Worm (Caenorhabditis elegans) whole organism, L3 larva: Measurements from ENCODE around the gene fbxa-111.

ENCODE experiments used
- R02D3.7 ChIP-seq: fragments of 150-350 bp; optimal IDR thresholded peaks from 2 replicates; lab custom pipeline; 2014; ENCODE audit warnings: missing biosample characterization, missing genetic modification characterization
- ZK546.5 ChIP-seq: sonication (generic microtip); optimal IDR thresholded peaks from 2 replicates; lab custom pipeline; 2017; ENCODE audit warnings: missing biosample characterization, missing genetic modification characterization
- aly-2 ChIP-seq: fragments of 150-350 bp; optimal IDR thresholded peaks from 2 replicates; lab custom pipeline; 2014; ENCODE audit warnings: missing biosample characterization, missing genetic modification characterization
- ama-1 ChIP-seq: fragments of 150-350 bp; optimal IDR thresholded peaks from 2 replicates; lab custom pipeline; 2018
- ceh-16 ChIP-seq: sonication (generic microtip); optimal IDR thresholded peaks from 2 replicates; lab custom pipeline; 2017; ENCODE audit warnings: missing biosample characterization, missing genetic modification characterization
- ceh-28 ChIP-seq: fragments of 150-350 bp; optimal IDR thresholded peaks from 2 replicates; lab custom pipeline; 2014; ENCODE audit warnings: missing biosample characterization, missing genetic modification reagents, missing genetic modification characterization
- ceh-82 ChIP-seq: fragments of 150-350 bp; optimal IDR thresholded peaks from 2 replicates; lab custom pipeline; 2014; ENCODE audit warnings: missing biosample characterization, missing genetic modification characterization
- ceh-9 ChIP-seq: sonication (generic microtip); optimal IDR thresholded peaks from 2 replicates; lab custom pipeline; 2018; ENCODE audit warnings: missing biosample characterization, missing genetic modification characterization
- daf-12 ChIP-seq: fragments of 150-350 bp; optimal IDR thresholded peaks from 2 replicates; lab custom pipeline; 2014; ENCODE audit warnings: missing biosample characterization, missing genetic modification reagents, missing genetic modification characterization
- egl-27 ChIP-seq: sonication (generic microtip); optimal IDR thresholded peaks from 4 replicates; lab custom pipeline; 2017; ENCODE audit warnings: missing biosample characterization, missing genetic modification reagents, missing genetic modification characterization
- egl-5 ChIP-seq: fragments of 150-350 bp; optimal IDR thresholded peaks from 2 replicates; lab custom pipeline; 2017; ENCODE audit warnings: missing biosample characterization, missing genetic modification reagents, missing genetic modification characterization, inconsistent platforms
- elt-1 ChIP-seq: fragments of 150-350 bp; optimal IDR thresholded peaks from 2 replicates; lab custom pipeline; 2014; ENCODE audit warnings: missing biosample characterization, missing genetic modification characterization
- elt-2 ChIP-seq: sonication (generic microtip); optimal IDR thresholded peaks from 2 replicates; lab custom pipeline; 2016; ENCODE audit warnings: missing genetic modification reagents, mild to moderate bottlenecking, missing genetic modification characterization, missing compliant biosample characterization
- elt-3 ChIP-seq, 3 experiments: fragments of 150-350 bp in 1 of 3; sonication (generic microtip) in 2 of 3; optimal IDR thresholded peaks; 2 replicates in 2 of 3; 4 replicates in 1 of 3; lab custom pipeline; 2014 to 2017; ENCODE audit warnings: missing biosample characterization in 3 of 3, missing genetic modification characterization in 3 of 3
- eor-1 ChIP-seq, 2 experiments: fragments of 150-350 bp; optimal IDR thresholded peaks; 2 replicates each; lab custom pipeline; 2014 to 2018; ENCODE audit warnings: missing biosample characterization in 2 of 2, missing genetic modification characterization in 2 of 2
- fkh-10 ChIP-seq: sonication (generic microtip); optimal IDR thresholded peaks from 2 replicates; lab custom pipeline; 2017; ENCODE audit warnings: missing biosample characterization, missing genetic modification reagents, missing genetic modification characterization
- fkh-2 ChIP-seq: fragments of 150-350 bp; optimal IDR thresholded peaks from 2 replicates; lab custom pipeline; 2014; ENCODE audit warnings: missing biosample characterization, missing genetic modification reagents, missing genetic modification characterization
- fos-1 ChIP-seq: fragments of 150-350 bp; optimal IDR thresholded peaks from 2 replicates; lab custom pipeline; 2014; ENCODE audit warnings: missing biosample characterization, missing genetic modification characterization
- hmg-11 ChIP-seq: sonication (generic microtip); optimal IDR thresholded peaks from 2 replicates; lab custom pipeline; 2016; ENCODE audit warnings: missing genetic modification characterization, missing compliant biosample characterization
- jun-1 ChIP-seq: fragments of 150-350 bp; optimal IDR thresholded peaks from 2 replicates; lab custom pipeline; 2014; ENCODE audit warnings: missing biosample characterization, missing genetic modification reagents, missing genetic modification characterization
- lin-15B ChIP-seq: fragments of 150-350 bp; optimal IDR thresholded peaks from 2 replicates; lab custom pipeline; 2014; ENCODE audit warnings: missing biosample characterization, missing genetic modification characterization
- lin-39 ChIP-seq: fragments of 150-350 bp; optimal IDR thresholded peaks from 2 replicates; lab custom pipeline; 2018; ENCODE audit warnings: missing biosample characterization, missing genetic modification reagents, missing genetic modification characterization
- lsy-12 ChIP-seq: sonication (generic microtip); optimal IDR thresholded peaks from 2 replicates; lab custom pipeline; 2016; ENCODE audit warnings: mild to moderate bottlenecking, missing genetic modification characterization, missing compliant biosample characterization
- mdl-1 ChIP-seq: fragments of 150-350 bp; optimal IDR thresholded peaks from 2 replicates; lab custom pipeline; 2014; ENCODE audit warnings: missing biosample characterization, missing genetic modification characterization
- mml-1 ChIP-seq: fragments of 150-350 bp; sonication (generic microtip); optimal IDR thresholded peaks from 3 replicates; lab custom pipeline; 2014; ENCODE audit warnings: missing biosample characterization, missing genetic modification characterization
- nfya-1 ChIP-seq: sonication (generic microtip); optimal IDR thresholded peaks from 2 replicates; lab custom pipeline; 2017; ENCODE audit warnings: missing genetic modification characterization, mild to moderate bottlenecking, missing compliant biosample characterization, antibody characterized with exemption, moderate library complexity; ENCODE audit not compliant: insufficient read depth
- nhr-11 ChIP-seq: fragments of 150-350 bp; optimal IDR thresholded peaks from 2 replicates; lab custom pipeline; 2014; ENCODE audit warnings: missing biosample characterization, missing genetic modification characterization
- nhr-12 ChIP-seq: fragments of 150-350 bp; optimal IDR thresholded peaks from 2 replicates; lab custom pipeline; 2014; ENCODE audit warnings: missing biosample characterization, missing genetic modification characterization
- nhr-23 ChIP-seq: fragments of 150-350 bp; optimal IDR thresholded peaks from 2 replicates; lab custom pipeline; 2014; ENCODE audit warnings: missing biosample characterization, missing genetic modification reagents, missing genetic modification characterization
- nhr-237 ChIP-seq: fragments of 150-350 bp; optimal IDR thresholded peaks from 2 replicates; lab custom pipeline; 2014; ENCODE audit warnings: missing biosample characterization, missing genetic modification characterization
- nhr-25 ChIP-seq: sonication (generic microtip); optimal IDR thresholded peaks from 2 replicates; lab custom pipeline; 2017; ENCODE audit warnings: missing biosample characterization, missing genetic modification characterization
- nhr-28 ChIP-seq: fragments of 150-350 bp; optimal IDR thresholded peaks from 2 replicates; lab custom pipeline; 2014; ENCODE audit warnings: missing biosample characterization, missing genetic modification characterization
- nhr-43 ChIP-seq: sonication (generic microtip); optimal IDR thresholded peaks from 2 replicates; lab custom pipeline; 2016; ENCODE audit warnings: mild to moderate bottlenecking, missing genetic modification characterization, missing compliant biosample characterization; ENCODE audit not compliant: poor library complexity, severe bottlenecking
- nhr-67 ChIP-seq: fragments of 150-350 bp; optimal IDR thresholded peaks from 2 replicates; lab custom pipeline; 2014; ENCODE audit warnings: missing biosample characterization, missing genetic modification characterization
- nhr-76 ChIP-seq: fragments of 150-350 bp; sonication (generic microtip); optimal IDR thresholded peaks from 5 replicates; lab custom pipeline; 2014; ENCODE audit warnings: missing biosample characterization, missing genetic modification characterization
- nhr-77 ChIP-seq: fragments of 150-350 bp; optimal IDR thresholded peaks from 2 replicates; lab custom pipeline; 2014; ENCODE audit warnings: missing biosample characterization, missing genetic modification characterization
- pha-4 ChIP-seq: fragments of 150-350 bp; optimal IDR thresholded peaks from 2 replicates; lab custom pipeline; 2014; ENCODE audit warnings: missing biosample characterization, missing genetic modification reagents, missing genetic modification characterization
- pqm-1 ChIP-seq: fragments of 150-350 bp; optimal IDR thresholded peaks from 2 replicates; lab custom pipeline; 2017; ENCODE audit warnings: missing biosample characterization, missing genetic modification characterization, inconsistent platforms
- sea-2 ChIP-seq: fragments of 150-350 bp; sonication (generic microtip); optimal IDR thresholded peaks from 4 replicates; lab custom pipeline; 2014; ENCODE audit warnings: missing biosample characterization, missing genetic modification reagents, missing genetic modification characterization
- skn-1 ChIP-seq: fragments of 150-350 bp; optimal IDR thresholded peaks from 2 replicates; lab custom pipeline; 2014; ENCODE audit warnings: missing biosample characterization, missing genetic modification characterization
- snpc-4 ChIP-seq: fragments of 150-350 bp; optimal IDR thresholded peaks from 2 replicates; lab custom pipeline; 2014; ENCODE audit warnings: missing biosample characterization, missing genetic modification characterization
- tbx-2 ChIP-seq: sonication (generic microtip); optimal IDR thresholded peaks from 2 replicates; lab custom pipeline; 2016; ENCODE audit warnings: mild to moderate bottlenecking, missing genetic modification characterization, missing compliant biosample characterization
- unc-39 ChIP-seq: sonication (generic microtip); optimal IDR thresholded peaks from 4 replicates; lab custom pipeline; 2017; ENCODE audit warnings: missing biosample characterization, missing genetic modification characterization
- unc-62 ChIP-seq: fragments of 150-350 bp; sonication (generic microtip); optimal IDR thresholded peaks from 4 replicates; lab custom pipeline; 2014; ENCODE audit warnings: missing biosample characterization, missing genetic modification reagents, missing genetic modification characterization
- zag-1 ChIP-seq: fragments of 150-350 bp; optimal IDR thresholded peaks from 2 replicates; lab custom pipeline; 2014; ENCODE audit warnings: missing biosample characterization, missing genetic modification characterization
- ztf-11 ChIP-seq: fragments of 150-350 bp; optimal IDR thresholded peaks from 2 replicates; lab custom pipeline; 2014; ENCODE audit warnings: missing biosample characterization, missing genetic modification characterization
- ztf-4 ChIP-seq: fragments of 150-350 bp; optimal IDR thresholded peaks from 2 replicates; lab custom pipeline; 2014; ENCODE audit warnings: missing biosample characterization, missing genetic modification characterization

fbxa-111 gene

DNA sequence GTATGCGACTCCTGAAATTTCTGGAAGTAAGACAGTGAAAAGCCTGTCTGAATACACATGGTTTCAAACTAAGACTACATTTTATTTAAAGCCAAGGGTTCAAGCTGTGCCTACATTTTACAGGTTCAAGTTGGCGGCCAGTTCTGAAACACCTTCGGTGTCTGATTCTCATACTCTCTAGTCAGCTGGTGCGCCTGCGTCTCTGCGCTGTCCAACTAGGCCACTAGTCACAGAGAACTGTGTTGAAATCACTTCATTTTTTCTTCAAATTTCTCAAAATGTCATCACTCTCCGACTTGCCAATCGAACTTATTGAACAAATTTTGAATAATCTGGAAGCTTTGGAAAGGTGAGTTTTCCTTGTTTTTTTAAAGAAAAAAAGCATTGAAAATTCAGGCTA lies 17.1 kb upstream of the fbxa-111 start, which contains the start of gene fbxa-90:
Gene fbxa-90 (plus strand): TSS at position 179 of the 400 bp plus-strand sequence.
- TF ChIP-seq ceh-9, result no peak
- TF ChIP-seq egl-5 (tag; lab: Kevin White, UChicago), result no peak
- no peak for TF ChIP-seq nhr-28 (tag; lab: Kevin White, UChicago)
- TF ChIP-seq daf-12, result no peak
- TF ChIP-seq lin-15B (tag; lab: Kevin White, UChicago), result no peak
- no peak for TF ChIP-seq elt-1 (tag; lab: Kevin White, UChicago)
- no peak for TF ChIP-seq lin-39
- no peak for TF ChIP-seq R02D3.7 (tag; lab: Kevin White, UChicago)
- TF ChIP-seq unc-39, result no peak
- no peak for TF ChIP-seq nhr-25 (tag; lab: Kevin White, UChicago)
- TF ChIP-seq aly-2, result no peak
- TF ChIP-seq, all 47 proteins: peak for 0

DNA sequence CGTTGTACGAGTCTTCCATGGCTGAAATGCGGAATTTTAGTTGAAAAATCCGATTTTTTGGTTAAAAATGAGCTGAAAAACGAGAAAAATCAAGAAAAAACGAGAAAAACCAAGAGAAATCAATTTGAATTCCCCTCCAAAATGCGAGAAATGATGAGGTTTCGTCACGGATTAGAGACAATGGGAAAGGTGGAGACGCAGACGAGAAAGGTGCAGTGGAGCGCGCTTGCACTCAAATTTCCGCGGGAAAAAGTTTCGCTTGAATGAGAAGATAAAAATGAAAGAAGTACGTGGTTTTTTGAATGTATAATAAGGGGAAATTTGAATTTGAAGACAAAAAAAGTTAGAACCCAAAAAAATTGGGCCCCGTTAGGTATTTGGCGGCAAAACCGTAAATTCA lies 16.1 kb upstream of the fbxa-111 start, which contains the start of gene efl-1:
Gene efl-1 (minus strand): TSS at position 21 of the 400 bp plus-strand sequence.
- TF ChIP-seq eor-1 (tag; optimal IDR thresholded peaks at IDR 0.05; lab: Kevin White, UChicago) (no peak), pha-4 (peak; percentile 93), zag-1 (no peak), nhr-23 (peak; percentile 94), fkh-10 (GFP tag; lab: Kevin White, UChicago) (peak; percentile 83), nhr-43 (tag; lab: Kevin White, UChicago) (no peak), ceh-82 (tag; lab: Kevin White, UChicago) (peak; percentile 85), daf-12 (no peak), mml-1 (tag; lab: Kevin White, UChicago) (no peak), pqm-1 (tag; lab: Kevin White, UChicago) (peak; percentile 78), nhr-76 (tag; lab: Kevin White, UChicago) (no peak), nhr-67 (tag; lab: Kevin White, UChicago) (no peak), nhr-237 (no peak), ceh-28 (tag; lab: Kevin White, UChicago) (peak; percentile 82), nhr-12 (tag; lab: Kevin White, UChicago) (no peak), nhr-28 (tag; lab: Kevin White, UChicago) (no peak), nhr-77 (tag; lab: Kevin White, UChicago) (peak; percentile 36), elt-1 (tag; lab: Kevin White, UChicago) (no peak), unc-39 (no peak), fkh-2 (tag; lab: Kevin White, UChicago) (no peak), egl-27 (no peak), elt-2 (peak; percentile 64), nfya-1 (tag; lab: Kevin White, UChicago) (peak; percentile 92), R02D3.7 (tag; lab: Kevin White, UChicago) (peak; percentile 81), lin-15B (tag; lab: Kevin White, UChicago) (peak; percentile 94), hmg-11 (tag; lab: Kevin White, UChicago) (peak; percentile 50), ama-1 (lab: Kevin White, UChicago) (peak; percentile 63), aly-2 (no peak), ceh-16 (no peak), skn-1 (tag; lab: Kevin White, UChicago) (peak; percentile 93), tbx-2 (tag; lab: Kevin White, UChicago) (peak; percentile 64), jun-1 (tag; lab: Kevin White, UChicago) (peak; percentile 67), unc-62 (GFP tag; lab: Kevin White, UChicago) (peak; percentile 35), fos-1 (tag; lab: Kevin White, UChicago) (peak; percentile 7), nhr-25 (tag; lab: Kevin White, UChicago) (peak; percentile 87), ztf-4 (tag; lab: Kevin White, UChicago) (no peak), sea-2 (GFP tag; lab: Kevin White, UChicago) (no peak), elt-3 (tag; optimal IDR thresholded peaks at IDR 0.05; lab: Kevin White, UChicago) (no peak), snpc-4 (peak; percentile 93), ceh-9 (no peak), egl-5 (tag; lab: Kevin White, UChicago) (peak; percentile 97), ztf-11 (tag; lab: Kevin White, UChicago) (no peak), ZK546.5 (tag; lab: Kevin White, UChicago) (no peak), lin-39 (peak; percentile 92), nhr-11 (tag; lab: Kevin White, UChicago) (no peak), mdl-1 (tag; lab: Kevin White, UChicago) (no peak), lsy-12 (tag; lab: Kevin White, UChicago) (peak; percentile 47)
